Worm (Caenorhabditis elegans): ENCODE data around the gene chil-18.

ce11 chrII:9441838-9442237, 6.2 kb upstream of the chil-18 start, which contains the start of gene chil-16:
- TF ChIP-seq flt-1 (GFP tag; IDR thresholded peaks at IDR 0.05) (no peak), ztf-29 (GFP tag; IDR thresholded peaks at IDR 0.05) (no peak), T22C8.4 (GFP tag; IDR thresholded peaks at IDR 0.05) (no peak), ztf-23 (GFP tag; IDR thresholded peaks at IDR 0.05) (no peak)

Data from whole organism, midembryonic.